Fruit fly (Drosophila melanogaster) whole organism, embryonic: Measurements from ENCODE around the gene CG4957.

ENCODE experiments used
- Atf6 ChIP-seq: fragments of 200-800 bp; sonication (Bioruptor generic); IDR thresholded peaks from 2 replicates; pipeline ENCODE4 v1.3.6; 2022; ENCODE audit warnings: missing biosample characterization, missing genetic modification characterization
- CG10274 ChIP-seq: fragments of 200-800 bp; sonication (Bioruptor generic); optimal IDR thresholded peaks from 3 replicates; lab custom pipeline; 2017; ENCODE audit warnings: missing biosample characterization, mild to moderate bottlenecking, missing genetic modification characterization
- CG11085 ChIP-seq: fragments of 200-800 bp; sonication (Bioruptor generic); IDR thresholded peaks from 2 replicates; pipeline ENCODE4 v1.3.6; 2022; ENCODE audit warnings: missing biosample characterization, missing genetic modification characterization
- CG11560 ChIP-seq: fragments of 200-800 bp; sonication (Bioruptor generic); IDR thresholded peaks from 3 replicates; pipeline ENCODE4 v1.3.6; 2022; ENCODE audit warnings: missing biosample characterization, missing genetic modification characterization
- CG13296 ChIP-seq: fragments of 200-800 bp; sonication (Bioruptor generic); optimal IDR thresholded peaks from 3 replicates; lab custom pipeline; 2018; ENCODE audit warnings: missing biosample characterization, mild to moderate bottlenecking, missing genetic modification characterization
- CG13424 ChIP-seq: fragments of 200-800 bp; sonication (Bioruptor generic); optimal IDR thresholded peaks from 2 replicates; lab custom pipeline; 2019; ENCODE audit warnings: missing biosample characterization, mild to moderate bottlenecking, missing genetic modification characterization, moderate library complexity
- CG15479 ChIP-seq: fragments of 200-800 bp; sonication (Bioruptor generic); optimal IDR thresholded peaks from 3 replicates; lab custom pipeline; 2019; ENCODE audit warnings: missing biosample characterization, mild to moderate bottlenecking, missing genetic modification characterization, moderate library complexity
- CG17359 ChIP-seq: fragments of 200-800 bp; sonication (Bioruptor generic); optimal IDR thresholded peaks from 3 replicates; lab custom pipeline; 2018; ENCODE audit warnings: missing biosample characterization, mild to moderate bottlenecking, missing genetic modification characterization, moderate library complexity
- CG17802 ChIP-seq: fragments of 200-800 bp; sonication (Bioruptor generic); optimal IDR thresholded peaks from 2 replicates; lab custom pipeline; 2018; ENCODE audit warnings: missing biosample characterization, mild to moderate bottlenecking, missing genetic modification characterization, moderate library complexity
- CG17912 ChIP-seq: fragments of 200-800 bp; sonication (Bioruptor generic); optimal IDR thresholded peaks from 2 replicates; lab custom pipeline; 2018; ENCODE audit warnings: missing biosample characterization, mild to moderate bottlenecking, missing genetic modification characterization
- CG18619 ChIP-seq: fragments of 200-800 bp; sonication (Bioruptor generic); optimal IDR thresholded peaks from 3 replicates; lab custom pipeline; 2017; ENCODE audit warnings: missing biosample characterization, mild to moderate bottlenecking, missing genetic modification characterization
- CG2116 ChIP-seq: fragments of 200-800 bp; sonication (Bioruptor generic); optimal IDR thresholded peaks from 3 replicates; lab custom pipeline; 2018; ENCODE audit warnings: missing biosample characterization, mild to moderate bottlenecking, missing genetic modification characterization
- CG2875 ChIP-seq: fragments of 200-800 bp; sonication (Bioruptor generic); optimal IDR thresholded peaks from 2 replicates; lab custom pipeline; 2017; ENCODE audit warnings: missing biosample characterization, mild to moderate bottlenecking, missing genetic modification characterization, missing genetic modification reagents
- CG30403 ChIP-seq: fragments of 200-800 bp; sonication (Bioruptor generic); optimal IDR thresholded peaks from 3 replicates; lab custom pipeline; 2016; ENCODE audit warnings: missing biosample characterization, missing genetic modification characterization
- CG31388 ChIP-seq: fragments of 200-800 bp; sonication (Bioruptor generic); optimal IDR thresholded peaks from 2 replicates; lab custom pipeline; 2016; ENCODE audit warnings: missing biosample characterization, missing genetic modification characterization
- CG33213 ChIP-seq: fragments of 200-800 bp; sonication (Bioruptor generic); optimal IDR thresholded peaks from 3 replicates; lab custom pipeline; 2016; ENCODE audit warnings: missing biosample characterization, missing genetic modification characterization
- CG34224 ChIP-seq: fragments of 200-800 bp; sonication (Bioruptor generic); IDR thresholded peaks from 3 replicates; pipeline ENCODE4 v1.3.6; 2022; ENCODE audit warnings: missing biosample characterization, missing genetic modification characterization; ENCODE audit not compliant: partially characterized antibody
- CG4360 ChIP-seq: fragments of 200-800 bp; sonication (Bioruptor generic); IDR thresholded peaks from 2 replicates; pipeline ENCODE4 v1.3.6; 2022; ENCODE audit warnings: missing biosample characterization, missing genetic modification characterization
- CG6175 ChIP-seq: fragments of 200-800 bp; sonication (Bioruptor generic); IDR thresholded peaks from 3 replicates; pipeline ENCODE4 v1.3.6; 2022; ENCODE audit warnings: missing biosample characterization, missing genetic modification characterization
- CG7839 ChIP-seq: fragments of 200-800 bp; sonication (Bioruptor generic); optimal IDR thresholded peaks from 3 replicates; lab custom pipeline; 2018; ENCODE audit warnings: missing biosample characterization, mild to moderate bottlenecking, missing genetic modification characterization, moderate library complexity
- CG8924 ChIP-seq: fragments of 200-800 bp; optimal IDR thresholded peaks from 3 replicates; lab custom pipeline; 2019; ENCODE audit warnings: missing biosample characterization, mild to moderate bottlenecking, missing genetic modification characterization, moderate library complexity
- CG8944 ChIP-seq: fragments of 200-800 bp; sonication (Bioruptor generic); optimal IDR thresholded peaks from 3 replicates; lab custom pipeline; 2016; ENCODE audit warnings: missing biosample characterization, missing genetic modification characterization
- CkIIα-i1 ChIP-seq: fragments of 200-800 bp; sonication (Bioruptor generic); IDR thresholded peaks from 2 replicates; pipeline ENCODE4 v1.3.6; 2022; ENCODE audit warnings: missing biosample characterization, missing genetic modification characterization
- Dip3 ChIP-seq: fragments of 200-800 bp; sonication (Bioruptor generic); optimal IDR thresholded peaks from 3 replicates; lab custom pipeline; 2016; ENCODE audit warnings: missing biosample characterization, missing genetic modification characterization
- Ets65A ChIP-seq: fragments of 200-800 bp; sonication (Bioruptor generic); peaks from one replicate; lab custom pipeline; 2016; ENCODE audit warnings: missing biosample characterization, missing genetic modification characterization
- Fer2 ChIP-seq: fragments of 200-800 bp; sonication (Bioruptor generic); optimal IDR thresholded peaks from 2 replicates; lab custom pipeline; 2018; ENCODE audit warnings: missing biosample characterization, mild to moderate bottlenecking, missing genetic modification characterization, moderate library complexity
- HHEX ChIP-seq: fragments of 200-800 bp; sonication (Bioruptor generic); optimal IDR thresholded peaks from 3 replicates; lab custom pipeline; 2017; ENCODE audit warnings: missing biosample characterization, mild to moderate bottlenecking, missing genetic modification characterization, missing genetic modification reagents
- HLH3B ChIP-seq: fragments of 200-800 bp; sonication (Bioruptor generic); IDR thresholded peaks from 2 replicates; pipeline ENCODE4 v1.3.6; 2022; ENCODE audit warnings: missing biosample characterization, missing genetic modification characterization
- Mad ChIP-seq: fragments of 200-800 bp; sonication (Bioruptor generic); optimal IDR thresholded peaks from 2 replicates; lab custom pipeline; 2016; ENCODE audit warnings: missing biosample characterization, missing genetic modification characterization
- Oaz ChIP-seq: fragments of 200-800 bp; sonication (Bioruptor generic); IDR thresholded peaks from 2 replicates; pipeline ENCODE4 v1.3.6; 2022; ENCODE audit warnings: missing biosample characterization, missing genetic modification characterization
- amos ChIP-seq: fragments of 200-800 bp; sonication (Bioruptor generic); IDR thresholded peaks from 2 replicates; pipeline ENCODE4 v1.3.6; 2022; ENCODE audit warnings: missing biosample characterization, missing genetic modification characterization; ENCODE audit not compliant: partially characterized antibody
- ci ChIP-seq: fragments of 200-800 bp; sonication (Bioruptor generic); IDR thresholded peaks from 3 replicates; pipeline ENCODE4 v1.3.6; 2022; ENCODE audit warnings: missing biosample characterization, missing genetic modification characterization
- disco-r ChIP-seq: fragments of 200-800 bp; sonication (Bioruptor generic); optimal IDR thresholded peaks from 2 replicates; lab custom pipeline; 2016; ENCODE audit warnings: missing biosample characterization, missing genetic modification characterization
- dpn ChIP-seq, 2 experiments: fragments of 200-800 bp; sonication (Bioruptor generic); optimal IDR thresholded peaks; 3 replicates each; lab custom pipeline; 2016; ENCODE audit warnings: missing biosample characterization in 2 of 2, missing genetic modification characterization in 2 of 2
- fu2 ChIP-seq: fragments of 200-800 bp; sonication (Bioruptor generic); optimal IDR thresholded peaks from 2 replicates; lab custom pipeline; 2016; ENCODE audit warnings: missing biosample characterization, missing genetic modification characterization
- gsb ChIP-seq: fragments of 200-800 bp; sonication (Bioruptor generic); IDR thresholded peaks from 2 replicates; pipeline ENCODE4 v1.3.6; 2022; ENCODE audit warnings: missing biosample characterization, missing genetic modification characterization
- gt ChIP-seq: fragments of 200-800 bp; sonication (Bioruptor generic); IDR thresholded peaks from 2 replicates; pipeline ENCODE4 v1.3.6; 2022; ENCODE audit warnings: missing biosample characterization, missing genetic modification characterization
- mld ChIP-seq: fragments of 200-800 bp; sonication (Bioruptor generic); IDR thresholded peaks from 3 replicates; pipeline ENCODE4 v1.3.6; 2022; ENCODE audit warnings: missing biosample characterization, missing genetic modification characterization; ENCODE audit not compliant: partially characterized antibody
- nau ChIP-seq: fragments of 200-800 bp; sonication (Bioruptor generic); optimal IDR thresholded peaks from 3 replicates; lab custom pipeline; 2017; ENCODE audit warnings: missing biosample characterization, mild to moderate bottlenecking, missing genetic modification characterization, missing genetic modification reagents
- otp ChIP-seq: fragments of 200-800 bp; sonication (Bioruptor generic); IDR thresholded peaks from 3 replicates; pipeline ENCODE4, ENCODE4 v1.3.6; 2022; ENCODE audit warnings: missing biosample characterization, missing genetic modification characterization
- ranshi ChIP-seq: fragments of 200-800 bp; sonication (Bioruptor generic); IDR thresholded peaks from 2 replicates; pipeline ENCODE4 v1.3.6; 2022; ENCODE audit warnings: missing biosample characterization, missing genetic modification characterization
- rib ChIP-seq: fragments of 200-800 bp; sonication (Bioruptor generic); IDR thresholded peaks from 2 replicates; pipeline ENCODE4 v1.3.6; 2022; ENCODE audit warnings: missing biosample characterization, missing genetic modification characterization
- row ChIP-seq: fragments of 200-800 bp; sonication (Bioruptor generic); IDR thresholded peaks from 3 replicates; pipeline ENCODE4 v1.3.6; 2022; ENCODE audit warnings: missing biosample characterization, missing genetic modification characterization
- sima ChIP-seq: fragments of 200-800 bp; sonication (Bioruptor generic); optimal IDR thresholded peaks from 2 replicates; lab custom pipeline; 2016; ENCODE audit warnings: missing biosample characterization, missing genetic modification characterization
- slbo ChIP-seq: fragments of 200-800 bp; sonication (Bioruptor generic); IDR thresholded peaks from 2 replicates; pipeline ENCODE4 v1.3.6; 2022; ENCODE audit warnings: missing biosample characterization, missing genetic modification characterization
- sob ChIP-seq: fragments of 200-800 bp; sonication (Bioruptor generic); IDR thresholded peaks from 2 replicates; pipeline ENCODE4 v1.3.6; 2022; ENCODE audit warnings: missing biosample characterization, missing genetic modification characterization
- sr ChIP-seq: fragments of 200-800 bp; sonication (Bioruptor generic); IDR thresholded peaks from 3 replicates; pipeline ENCODE4 v1.3.6; 2022; ENCODE audit warnings: missing biosample characterization, missing genetic modification characterization
- trh ChIP-seq: fragments of 200-800 bp; sonication (Bioruptor generic); optimal IDR thresholded peaks from 2 replicates; lab custom pipeline; 2016; ENCODE audit warnings: missing biosample characterization, missing genetic modification characterization
- vvl ChIP-seq: fragments of 200-800 bp; sonication (Bioruptor generic); IDR thresholded peaks from 2 replicates; pipeline ENCODE4 v1.3.6; 2022; ENCODE audit warnings: missing biosample characterization, missing genetic modification characterization
- wdn ChIP-seq: fragments of 200-800 bp; sonication (Bioruptor generic); IDR thresholded peaks from 2 replicates; pipeline ENCODE4 v1.3.6; 2022; ENCODE audit warnings: missing biosample characterization, missing genetic modification characterization

The CG4957 gene

dm6 chr2L:10260750-10261493 lies 7.8 kb upstream of the CG4957 start, which contains the start of gene Pten (continued):
- no peak for TF ChIP-seq HHEX (GFP tag; lab: Kevin White, UChicago)
- no peak for TF ChIP-seq ranshi (GFP tag; lab: Robert Waterston, UW)
- no peak for TF ChIP-seq CG18619 (GFP tag; lab: Kevin White, UChicago)
- no peak for TF ChIP-seq CkIIα-i1
- no peak for TF ChIP-seq CG31388
- peak; percentile 37 for TF ChIP-seq CG8944
- peak; percentile 51; the same call in 1 of the 2 replicates for TF ChIP-seq CG4360 (GFP tag; lab: Robert Waterston, UW)
- TF ChIP-seq Ets65A (GFP tag; lab: Kevin White, UChicago) = peak; percentile 95
- no peak for TF ChIP-seq rib (GFP tag; lab: Robert Waterston, UW)
- peak; percentile 80 for TF ChIP-seq CG8924 (tag; lab: Kevin White, UChicago)
- TF ChIP-seq CG11560 (tag; lab: Robert Waterston, UW) = peak; percentile 92; the same call in 2 of the 3 replicates
- TF ChIP-seq sima (GFP tag; lab: Kevin White, UChicago) = peak; percentile 28
- no peak for TF ChIP-seq CG6175 (GFP tag; lab: Robert Waterston, UW)
- no peak for TF ChIP-seq disco-r
- TF ChIP-seq slbo = peak; percentile 51
- no peak for TF ChIP-seq sr (GFP tag; lab: Robert Waterston, UW)
- peak; percentile 80 for TF ChIP-seq CG34224 (GFP tag; lab: Robert Waterston, UW)
- TF ChIP-seq Oaz (GFP tag; lab: Robert Waterston, UW) = no peak
- TF ChIP-seq CG11085 (GFP tag; lab: Robert Waterston, UW) = no peak
- TF ChIP-seq sob (GFP tag; lab: Robert Waterston, UW) = 0 out of 2 replicates have a peak, but pooled peaks have one; percentile 54
- peak; percentile 43 for TF ChIP-seq Mad
- TF ChIP-seq CG2116 = peak; percentile 77
- TF ChIP-seq gt (GFP tag; lab: Robert Waterston, UW) = no peak
- TF ChIP-seq CG17359 (tag; lab: Kevin White, UChicago) = peak; percentile 80
- TF ChIP-seq dpn (GFP tag; optimal IDR thresholded peaks at IDR 0.05; lab: Kevin White, UChicago) = peak; percentile 63 to 76
- peak; percentile 28 for TF ChIP-seq CG10274 (GFP tag; lab: Kevin White, UChicago)
- peak; percentile 90; the same call in 1 of the 2 replicates for TF ChIP-seq amos (GFP tag; lab: Robert Waterston, UW)
- TF ChIP-seq Atf6 (GFP tag; lab: Robert Waterston, UW) = peak; percentile 70
- TF ChIP-seq vvl = peak; percentile 58; the same call in 1 of the 2 replicates
- TF ChIP-seq CG13296 (GFP tag; lab: Kevin White, UChicago) = peak; percentile 51
- no peak for TF ChIP-seq CG7839
- peak; percentile 14 for TF ChIP-seq Fer2 (tag; lab: Kevin White, UChicago)
- no peak; the same call in 2 of the 3 replicates for TF ChIP-seq otp (GFP tag; lab: Robert Waterston, UW)
- no peak for TF ChIP-seq CG2875 (GFP tag; lab: Kevin White, UChicago)
- TF ChIP-seq Dip3 (GFP tag; lab: Kevin White, UChicago) = peak; percentile 58
- no peak for TF ChIP-seq gsb (GFP tag; lab: Robert Waterston, UW)
- peak; percentile 16 for TF ChIP-seq trh (GFP tag; lab: Kevin White, UChicago)
- peak; percentile 56 for TF ChIP-seq CG13424 (tag; lab: Kevin White, UChicago)
- peak; percentile 73; the same call in 1 of the 3 replicates for TF ChIP-seq ci (GFP tag; lab: Robert Waterston, UW)
- TF ChIP-seq CG30403 = peak; percentile 79
- peak; percentile 87 for TF ChIP-seq row (GFP tag; lab: Robert Waterston, UW)
- peak; percentile 57 for TF ChIP-seq CG33213 (GFP tag; lab: Kevin White, UChicago)
- TF ChIP-seq CG15479 (GFP tag; lab: Kevin White, UChicago) = no peak
- TF ChIP-seq mld (GFP tag; lab: Robert Waterston, UW) = peak; percentile 80; the same call in 2 of the 3 replicates
- peak; percentile 28 for TF ChIP-seq CG17802
- TF ChIP-seq nau (GFP tag; lab: Kevin White, UChicago) = no peak
- TF ChIP-seq fu2 (GFP tag; lab: Kevin White, UChicago) = peak; percentile 61
- no peak for TF ChIP-seq HLH3B (GFP tag; lab: Robert Waterston, UW)
- TF ChIP-seq wdn (GFP tag; lab: Robert Waterston, UW) = 0 out of 2 replicates have a peak, but pooled peaks have one; percentile 21
- TF ChIP-seq CG17912 (GFP tag; lab: Kevin White, UChicago) = peak; percentile 41
